Worm (Caenorhabditis elegans) whole organism, L4 larva: ENCODE results near the gene mrps-33.
"Not testable (repeated sequence)": the region's sequence is repeated elsewhere in the genome, so short reads cannot be mapped to it uniquely, and the experiment has no call there.

Experiments used
- D1046.2 ChIP-seq: fragments of 200-800 bp; sonication (Bioruptor generic); IDR thresholded peaks from 2 replicates; pipeline ENCODE4 v1.3.6; 2022; ENCODE audit warnings: missing genetic modification characterization, missing compliant biosample characterization
- F26F4.8 ChIP-seq: fragments of 200-800 bp; sonication (Bioruptor generic); conservative IDR thresholded peaks from 2 replicates; pipeline ENCODE4 v1.3.6; 2022; ENCODE audit warnings: missing genetic modification characterization, missing compliant biosample characterization
- aha-1 ChIP-seq: fragments of 150-350 bp; peaks from one replicate; lab custom pipeline; 2014; ENCODE audit warnings: missing biosample characterization, missing genetic modification characterization
- aly-2 ChIP-seq: sonication (generic microtip); optimal IDR thresholded peaks from 2 replicates; lab custom pipeline; 2018; ENCODE audit warnings: missing biosample characterization, missing genetic modification characterization
- arid-1 ChIP-seq: fragments of 200-800 bp; sonication (Bioruptor generic); conservative IDR thresholded peaks from 2 replicates; pipeline ENCODE4 v1.3.6; 2022; ENCODE audit warnings: missing genetic modification reagents, missing genetic modification characterization, missing compliant biosample characterization
- ceh-20 ChIP-seq: fragments of 200-800 bp; sonication (Bioruptor generic); IDR thresholded peaks from 2 replicates; pipeline ENCODE4 v1.3.6; 2022; ENCODE audit warnings: missing genetic modification reagents, missing genetic modification characterization, missing compliant biosample characterization
- ceh-28 ChIP-seq: fragments of 150-350 bp; optimal IDR thresholded peaks from 2 replicates; lab custom pipeline; 2014; ENCODE audit warnings: missing biosample characterization, missing genetic modification reagents, missing genetic modification characterization
- ces-1 ChIP-seq: fragments of 150-350 bp; sonication (generic microtip); optimal IDR thresholded peaks from 4 replicates; lab custom pipeline; 2014; ENCODE audit warnings: missing biosample characterization, missing genetic modification reagents, missing genetic modification characterization
- ctbp-1 ChIP-seq: fragments of 200-800 bp; sonication (Bioruptor generic); IDR thresholded peaks from 2 replicates; pipeline ENCODE4 v1.3.6; 2022; ENCODE audit warnings: missing genetic modification reagents, missing genetic modification characterization, missing compliant biosample characterization
- daf-16 ChIP-seq, 3 experiments: sonication (generic microtip); optimal IDR thresholded peaks; 2 replicates each; lab custom pipeline; 2016 to 2017; ENCODE audit warnings: missing genetic modification characterization in 3 of 3, missing genetic modification reagents in 3 of 3, mild to moderate bottlenecking in 2 of 3, missing compliant biosample characterization in 2 of 3, missing biosample characterization in 1 of 3, moderate library complexity in 1 of 3
- daf-19 ChIP-seq: fragments of 200-800 bp; sonication (Bioruptor generic); conservative IDR thresholded peaks from 2 replicates; pipeline ENCODE4 v1.3.6; 2022; ENCODE audit warnings: missing genetic modification characterization, missing compliant biosample characterization
- daf-8 ChIP-seq: fragments of 200-800 bp; sonication (Bioruptor generic); IDR thresholded peaks from 2 replicates; pipeline ENCODE4 v1.3.6; 2022; ENCODE audit warnings: missing genetic modification characterization, missing compliant biosample characterization
- dmd-6 ChIP-seq: fragments of 200-800 bp; sonication (Bioruptor generic); IDR thresholded peaks from 2 replicates; pipeline ENCODE4 v1.3.6; 2022; ENCODE audit warnings: missing genetic modification reagents, missing genetic modification characterization, missing compliant biosample characterization
- dpl-1 ChIP-seq: fragments of 150-350 bp; optimal IDR thresholded peaks from 2 replicates; lab custom pipeline; 2014; ENCODE audit warnings: missing biosample characterization, missing genetic modification reagents, missing genetic modification characterization
- egl-43 ChIP-seq: fragments of 200-800 bp; sonication (Bioruptor generic); IDR thresholded peaks from 2 replicates; pipeline ENCODE4 v1.3.6; 2022; ENCODE audit warnings: missing genetic modification reagents, missing genetic modification characterization, missing compliant biosample characterization
- fos-1 ChIP-seq: fragments of 150-350 bp; optimal IDR thresholded peaks from 2 replicates; lab custom pipeline; 2014; ENCODE audit warnings: missing biosample characterization, missing genetic modification characterization
- hif-1 ChIP-seq, 2 experiments: sonication (generic microtip); optimal IDR thresholded peaks; 2 replicates each; lab custom pipeline; 2016 to 2017; ENCODE audit warnings: missing compliant biosample characterization in 2 of 2, missing genetic modification characterization in 2 of 2, missing genetic modification reagents in 2 of 2, missing genotype in 2 of 2, mild to moderate bottlenecking in 1 of 2
- hlh-11 ChIP-seq: fragments of 200-800 bp; sonication (Bioruptor generic); optimal IDR thresholded peaks from 2 replicates; lab custom pipeline; 2018; ENCODE audit warnings: mild to moderate bottlenecking, missing genetic modification characterization, missing compliant biosample characterization
- hlh-30 ChIP-seq: sonication (generic microtip); optimal IDR thresholded peaks from 2 replicates; lab custom pipeline; 2017; ENCODE audit warnings: antibody characterized with exemption, mild to moderate bottlenecking, missing genetic modification characterization, missing compliant biosample characterization; ENCODE audit not compliant: insufficient read depth
- hmg-1.1 ChIP-seq: fragments of 200-800 bp; sonication (Bioruptor generic); IDR thresholded peaks from 2 replicates; pipeline ENCODE4 v1.3.6; 2022; ENCODE audit warnings: missing genetic modification reagents, missing genetic modification characterization, missing compliant biosample characterization
- jun-1 ChIP-seq: fragments of 150-350 bp; optimal IDR thresholded peaks from 2 replicates; lab custom pipeline; 2014; ENCODE audit warnings: missing biosample characterization, missing genetic modification reagents, missing genetic modification characterization
- lin-39 ChIP-seq: fragments of 150-350 bp; optimal IDR thresholded peaks from 2 replicates; lab custom pipeline; 2014; ENCODE audit warnings: missing biosample characterization, missing genetic modification reagents, missing genetic modification characterization
- madf-5 ChIP-seq, 2 experiments: fragments of 200-800 bp; sonication (Bioruptor generic); IDR thresholded peaks; 2 replicates each; pipeline ENCODE4 v1.3.6; 2022; ENCODE audit warnings: missing compliant biosample characterization in 2 of 2, missing genetic modification characterization in 2 of 2
- madf-9 ChIP-seq: fragments of 200-800 bp; sonication (Bioruptor generic); conservative IDR thresholded peaks from 2 replicates; pipeline ENCODE4 v1.3.6; 2022; ENCODE audit warnings: missing genetic modification reagents, missing genetic modification characterization, missing compliant biosample characterization
- mep-1 ChIP-seq: fragments of 150-350 bp; sonication (generic microtip); optimal IDR thresholded peaks from 3 replicates; lab custom pipeline; 2014; ENCODE audit warnings: missing biosample characterization, missing genetic modification characterization
- mxl-2 ChIP-seq: fragments of 200-800 bp; sonication (Bioruptor generic); conservative IDR thresholded peaks from 2 replicates; pipeline ENCODE4 v1.3.6; 2022; ENCODE audit warnings: missing genetic modification reagents, missing genetic modification characterization, missing compliant biosample characterization
- nhr-102 ChIP-seq: sonication (generic microtip); optimal IDR thresholded peaks from 2 replicates; lab custom pipeline; 2016; ENCODE audit warnings: mild to moderate bottlenecking, missing genetic modification characterization, moderate library complexity, missing compliant biosample characterization
- nhr-11 ChIP-seq: fragments of 150-350 bp; optimal IDR thresholded peaks from 2 replicates; lab custom pipeline; 2014; ENCODE audit warnings: missing biosample characterization, missing genetic modification characterization
- nhr-25 ChIP-seq: sonication (generic microtip); optimal IDR thresholded peaks from 2 replicates; lab custom pipeline; 2017; ENCODE audit warnings: missing genetic modification characterization, mild to moderate bottlenecking, missing compliant biosample characterization, antibody characterized with exemption, moderate library complexity, borderline replicate concordance; ENCODE audit not compliant: insufficient read depth
- nhr-28 ChIP-seq: fragments of 150-350 bp; optimal IDR thresholded peaks from 2 replicates; lab custom pipeline; 2014; ENCODE audit warnings: missing biosample characterization, missing genetic modification characterization
- nhr-41 ChIP-seq: fragments of 200-800 bp; sonication (Bioruptor generic); IDR thresholded peaks from 2 replicates; pipeline ENCODE4 v1.3.6; 2022; ENCODE audit warnings: missing genetic modification reagents, missing genetic modification characterization, missing compliant biosample characterization
- nhr-42 ChIP-seq: fragments of 200-800 bp; sonication (Bioruptor generic); IDR thresholded peaks from 2 replicates; pipeline ENCODE4 v1.3.6; 2022; ENCODE audit warnings: missing genetic modification characterization, missing compliant biosample characterization
- nhr-6 ChIP-seq: fragments of 150-350 bp; optimal IDR thresholded peaks from 2 replicates; lab custom pipeline; 2014; ENCODE audit warnings: missing biosample characterization, missing genetic modification characterization
- pha-4 ChIP-seq, 2 experiments: fragments of 150-350 bp in 1 of 2; fragments of 200-800 bp in 1 of 2; sonication (Bioruptor generic) in 1 of 2; IDR thresholded peaks in 1 of 2; optimal IDR thresholded peaks in 1 of 2; 2 replicates each; pipeline versions ENCODE4 v1.3.6 to Lab custom; 2014 to 2022; ENCODE audit warnings: missing genetic modification characterization in 2 of 2, missing genetic modification reagents in 2 of 2, missing biosample characterization in 1 of 2, missing compliant biosample characterization in 1 of 2
- pqm-1 ChIP-seq: sonication (generic microtip); optimal IDR thresholded peaks from 2 replicates; lab custom pipeline; 2017; ENCODE audit warnings: missing biosample characterization, missing genetic modification characterization
- skn-1 ChIP-seq: fragments of 150-350 bp; optimal IDR thresholded peaks from 2 replicates; lab custom pipeline; 2014; ENCODE audit warnings: missing biosample characterization, missing genetic modification characterization
- spr-1 ChIP-seq: sonication (generic microtip); optimal IDR thresholded peaks from 2 replicates; lab custom pipeline; 2016; ENCODE audit warnings: mild to moderate bottlenecking, missing genetic modification characterization, missing compliant biosample characterization
- tag-97 ChIP-seq: fragments of 200-800 bp; sonication (Bioruptor generic); IDR thresholded peaks from 2 replicates; pipeline ENCODE4 v1.3.6; 2022; ENCODE audit warnings: missing genetic modification characterization, missing compliant biosample characterization
- unc-130 ChIP-seq: sonication (generic microtip); optimal IDR thresholded peaks from 2 replicates; lab custom pipeline; 2016; ENCODE audit warnings: missing genetic modification reagents, missing genetic modification characterization, missing compliant biosample characterization
- unc-39 ChIP-seq: sonication (generic microtip); optimal IDR thresholded peaks from 2 replicates; lab custom pipeline; 2017; ENCODE audit warnings: missing biosample characterization, missing genetic modification characterization
- unc-62 ChIP-seq, 3 experiments: fragments of 150-350 bp in 1 of 3; sonication (generic microtip); optimal IDR thresholded peaks in 2 of 3; peaks in 1 of 3; 1 replicate in 1 of 3; 2 replicates in 2 of 3; lab custom pipeline; 2014 to 2017; ENCODE audit warnings: missing biosample characterization in 3 of 3, missing genetic modification characterization in 3 of 3, missing genetic modification reagents in 3 of 3, missing genotype in 1 of 3
- zfp-3 ChIP-seq: fragments of 200-800 bp; sonication (Bioruptor generic); conservative IDR thresholded peaks from 2 replicates; pipeline ENCODE4 v1.3.6; 2022; ENCODE audit warnings: missing genetic modification reagents, missing genetic modification characterization, missing compliant biosample characterization
- zip-2 ChIP-seq: fragments of 150-350 bp; optimal IDR thresholded peaks from 2 replicates; lab custom pipeline; 2014; ENCODE audit warnings: missing biosample characterization, missing genetic modification characterization

Gene mrps-33

ce11 chrIV:8739926-8740325, at the start of gene mrps-33:
Gene mrps-33 (minus strand): TSS chrIV:8740026.
- TF ChIP-seq hif-1 (tag; optimal IDR thresholded peaks at IDR 0.05; lab: Kevin White, UChicago) (no peak), mep-1 (tag; lab: Kevin White, UChicago) (no peak), lin-39 (no peak), nhr-42 (GFP tag; lab: Robert Waterston, UW) (no peak), daf-19 (GFP tag; lab: Robert Waterston, UW) (no peak), ceh-28 (tag; lab: Kevin White, UChicago) (no peak), daf-8 (GFP tag; lab: Robert Waterston, UW) (no peak), nhr-41 (GFP tag; lab: Robert Waterston, UW) (no peak), tag-97 (no peak), ces-1 (no peak), pqm-1 (tag; lab: Kevin White, UChicago) (no peak), unc-62 (GFP tag; optimal IDR thresholded peaks at IDR 0.05 in 1 of 2; lab: Kevin White, UChicago) (no peak), unc-62 (tag; optimal IDR thresholded peaks at IDR 0.05; lab: Kevin White, UChicago) (no peak), jun-1 (tag; lab: Kevin White, UChicago) (no peak), egl-43 (no peak), zfp-3 (GFP tag; lab: Robert Waterston, UW) (no peak), dmd-6 (GFP tag; lab: Robert Waterston, UW) (no peak), ceh-20 (GFP tag; lab: Robert Waterston, UW) (no peak), aly-2 (tag; lab: Kevin White, UChicago) (no peak), hlh-11 (no peak), hmg-1.1 (GFP tag; lab: Robert Waterston, UW) (no peak)

ce11 chrIV:8788048-8788447, 48.2 kb upstream of the mrps-33 start, which contains the start of gene C33D9.10:
Gene C33D9.10 (minus strand): TSS chrIV:8788148.
- TF ChIP-seq spr-1 (tag; lab: Kevin White, UChicago); unc-130 (GFP tag; lab: Kevin White, UChicago); D1046.2: not testable (repeated sequence)
- TF ChIP-seq, all 104 proteins: peak for 0; not testable (repeated sequence) for 104

ce11 chrIV:8786654-8787053, 46.8 kb upstream of the mrps-33 start, which contains the start of gene C33D9.8:
Gene C33D9.8 (minus strand): TSS chrIV:8786752.
- TF ChIP-seq lin-39 (no peak), daf-16 (GFP tag; optimal IDR thresholded peaks at IDR 0.05; lab: Kevin White, UChicago) (no peak), daf-16 (tag; optimal IDR thresholded peaks at IDR 0.05; lab: Kevin White, UChicago) (peak; percentile 24), egl-43 (no peak), pha-4 (GFP tag; IDR thresholded peaks at IDR 0.05; lab: Robert Waterston, UW) (no peak), pha-4 (tag; optimal IDR thresholded peaks at IDR 0.05; lab: Kevin White, UChicago) (no peak)

ce11 chrIV:8784855-8785327, 45.1 kb upstream of the mrps-33 start, which contains the start of gene C33D9.13:
Gene C33D9.13 (minus strand): TSS chrIV:8785277.
- TF ChIP-seq madf-9 (GFP tag; lab: Robert Waterston, UW) = no peak
- no peak for TF ChIP-seq aha-1 (tag; lab: Kevin White, UChicago)
- no peak for TF ChIP-seq zip-2 (tag; lab: Kevin White, UChicago)
- TF ChIP-seq zfp-3 (GFP tag; lab: Robert Waterston, UW) = no peak

ce11 chrIV:8782172-8782571, 42.3 kb upstream of the mrps-33 start:
- TF ChIP-seq F26F4.8 = no peak
- TF ChIP-seq nhr-25 (tag; lab: Kevin White, UChicago) = peak; percentile 78
- peak; percentile 70 for TF ChIP-seq nhr-6 (tag; lab: Kevin White, UChicago)
- peak; percentile 82 for TF ChIP-seq nhr-28 (tag; lab: Kevin White, UChicago)
- peak; percentile 37 for TF ChIP-seq dpl-1 (GFP tag; lab: Kevin White, UChicago)
- no peak for TF ChIP-seq arid-1 (GFP tag; lab: Robert Waterston, UW)
- TF ChIP-seq mxl-2 (GFP tag; lab: Robert Waterston, UW) = no peak
- no peak; the same call in 1 of the 2 replicates for TF ChIP-seq hmg-1.1 (GFP tag; lab: Robert Waterston, UW)
- no peak for TF ChIP-seq skn-1
- peak; percentile 91 for TF ChIP-seq hlh-30 (tag; lab: Kevin White, UChicago)
- peak; percentile 55 for TF ChIP-seq nhr-11 (tag; lab: Kevin White, UChicago)
- no peak for TF ChIP-seq ctbp-1
- no peak for TF ChIP-seq unc-39
- TF ChIP-seq fos-1 (tag; lab: Kevin White, UChicago) = no peak
- no peak for TF ChIP-seq madf-5 (GFP tag; IDR thresholded peaks at IDR 0.05; lab: Robert Waterston, UW)
- TF ChIP-seq daf-19 (GFP tag; lab: Robert Waterston, UW) = no peak
- no peak for TF ChIP-seq nhr-102
